Fruit fly (Drosophila melanogaster) ovary, adult (tissue): ENCODE data around the gene eca.

Experiments used
- CG17801 ChIP-seq: fragments of 200-800 bp; optimal IDR thresholded peaks from 2 replicates; lab custom pipeline; 2019; ENCODE audit warnings: missing biosample characterization, mild to moderate bottlenecking, missing genetic modification characterization, moderate library complexity; ENCODE audit not compliant: partially characterized antibody

The eca gene

dm6 chr3R:9637361-9637760 lies 47.9 kb downstream of the eca start, which contains the start of gene Scm:
Gene Scm (minus strand): TSS chr3R:9637611.
- peak; percentile 47 for TF ChIP-seq CG17801 (GFP tag; lab: Kevin White, UChicago)
